Worm (Caenorhabditis elegans): ENCODE data around the gene mdmh-35.

Gene mdmh-35

ce11 chrII:7827883-7828282, 27.6 kb downstream of the mdmh-35 start:
- TF ChIP-seq pqm-1 (tag; optimal IDR thresholded peaks at IDR 0.05) (no peak), gmeb-2 (tag; optimal IDR thresholded peaks at IDR 0.05) (no peak), elt-4 (tag; optimal IDR thresholded peaks at IDR 0.05) (no peak), nfya-1 (tag; optimal IDR thresholded peaks at IDR 0.05) (no peak), elt-2 (tag; optimal IDR thresholded peaks at IDR 0.05) (peak; percentile 93)

- TF ChIP-seq pros-1 (tag; optimal IDR thresholded peaks at IDR 0.05) (no peak), ceh-48 (tag; optimal IDR thresholded peaks at IDR 0.05) (no peak), fax-1 (tag; optimal IDR thresholded peaks at IDR 0.05) (no peak), elt-4 (tag; optimal IDR thresholded peaks at IDR 0.05) (no peak)
Measured at ce11 chrII:7825107-7825506, 30.4 kb downstream of the mdmh-35 start, which contains the start of gene srw-62. srw-62 (plus strand) TSS chrII:7825407.

- no peak for TF ChIP-seq ztf-16 (tag; optimal IDR thresholded peaks at IDR 0.05)
- TF ChIP-seq ceh-48 (tag; optimal IDR thresholded peaks at IDR 0.05) = no peak
Measured at ce11 chrII:7822454-7822853, 33.1 kb downstream of the mdmh-35 start, which contains the start of gene irld-47. irld-47 (minus strand) TSS chrII:7822554.

DNA sequence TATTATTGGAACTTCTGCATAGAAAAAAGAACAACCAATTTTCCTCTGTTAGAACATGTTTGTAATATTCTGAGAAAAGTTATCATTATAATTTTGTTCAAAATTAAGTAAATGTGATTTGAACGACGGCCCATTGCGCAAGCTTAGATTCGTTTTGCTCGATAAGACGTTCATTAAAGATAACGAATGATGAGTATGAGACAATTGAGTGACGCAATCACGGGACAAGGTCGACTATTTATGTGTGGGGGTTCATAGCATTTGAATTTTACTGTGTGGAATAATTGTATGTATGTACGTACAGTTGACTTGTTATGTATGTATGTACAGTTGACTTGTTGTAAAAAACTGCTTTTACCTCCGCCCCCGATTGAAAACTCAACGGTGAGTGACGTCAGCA, 36.2 kb downstream of the mdmh-35 start:
- TF ChIP-seq dve-1 (tag; optimal IDR thresholded peaks at IDR 0.05) (no peak), nhr-232 (tag; optimal IDR thresholded peaks at IDR 0.05) (no peak), elt-2 (tag; optimal IDR thresholded peaks at IDR 0.05) (peak; percentile 91)

DNA sequence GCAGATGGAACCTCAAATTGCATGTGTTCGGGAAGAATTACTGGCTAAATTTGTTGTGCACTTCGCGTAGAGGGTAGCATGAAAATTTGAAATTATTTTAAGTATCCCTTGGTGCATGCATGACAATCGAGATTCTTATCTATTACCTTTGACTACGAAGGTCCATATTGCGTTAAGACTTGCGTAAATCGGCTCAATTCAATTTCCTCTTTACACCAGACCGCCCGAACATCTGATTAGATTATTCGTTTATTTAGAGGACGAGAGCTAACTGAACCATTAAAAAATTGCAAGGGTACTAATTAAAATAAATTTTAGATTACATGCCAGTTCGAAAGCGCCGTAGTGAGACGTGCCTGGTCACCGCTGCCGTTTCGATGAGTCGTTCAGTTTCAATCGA, 37.9 kb downstream of the mdmh-35 start:
- TF ChIP-seq unc-42 (tag; optimal IDR thresholded peaks at IDR 0.05) = peak; percentile 68
- TF ChIP-seq sox-2 (GFP tag; IDR thresholded peaks at IDR 0.05) = no peak
- peak; percentile 19 for TF ChIP-seq elt-2 (tag; optimal IDR thresholded peaks at IDR 0.05)

ce11 chrII:7816163-7816776, 39.2 kb downstream of the mdmh-35 start, which contains the start of gene cki-2:
cki-2 (plus strand) TSS chrII:7816499.
- TF ChIP-seq unc-42 (tag; optimal IDR thresholded peaks at IDR 0.05) (peak; percentile 38), fax-1 (tag; optimal IDR thresholded peaks at IDR 0.05) (no peak)

DNA sequence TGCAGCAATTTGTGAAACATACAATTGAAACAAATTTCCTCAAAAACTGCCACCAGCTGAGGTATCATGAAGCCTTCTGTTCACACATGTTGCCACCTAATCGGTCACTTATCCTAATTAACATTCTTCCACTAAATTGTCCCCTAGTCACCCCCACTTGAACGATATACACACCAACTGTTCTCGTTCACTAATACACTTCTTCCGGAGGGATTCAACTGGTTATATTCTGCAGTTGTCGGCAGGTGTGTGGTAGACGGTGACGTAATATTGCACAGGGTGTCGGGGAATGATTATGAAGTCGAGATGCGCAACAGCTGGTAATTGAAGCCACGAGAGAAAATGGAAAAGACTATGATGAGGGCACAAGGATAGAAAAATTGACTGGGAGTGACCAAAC, 40.1 kb downstream of the mdmh-35 start:
- TF ChIP-seq tbx-7 (tag; optimal IDR thresholded peaks at IDR 0.05) (no peak), pag-3 (tag; optimal IDR thresholded peaks at IDR 0.05; ENCODE audit: borderline replicate concordance) (no peak), unc-55 (GFP tag; optimal IDR thresholded peaks at IDR 0.05) (peak; percentile 15), zip-5 (tag; optimal IDR thresholded peaks at IDR 0.05) (no peak), che-1 (tag; optimal IDR thresholded peaks at IDR 0.05) (no peak), ets-4 (tag; optimal IDR thresholded peaks at IDR 0.05) (no peak), ceh-31 (tag; optimal IDR thresholded peaks at IDR 0.05) (peak; percentile 23), eyg-1 (tag; optimal IDR thresholded peaks at IDR 0.05) (no peak), lim-6 (tag; optimal IDR thresholded peaks at IDR 0.05) (no peak), gmeb-2 (tag; optimal IDR thresholded peaks at IDR 0.05) (no peak)

DNA sequence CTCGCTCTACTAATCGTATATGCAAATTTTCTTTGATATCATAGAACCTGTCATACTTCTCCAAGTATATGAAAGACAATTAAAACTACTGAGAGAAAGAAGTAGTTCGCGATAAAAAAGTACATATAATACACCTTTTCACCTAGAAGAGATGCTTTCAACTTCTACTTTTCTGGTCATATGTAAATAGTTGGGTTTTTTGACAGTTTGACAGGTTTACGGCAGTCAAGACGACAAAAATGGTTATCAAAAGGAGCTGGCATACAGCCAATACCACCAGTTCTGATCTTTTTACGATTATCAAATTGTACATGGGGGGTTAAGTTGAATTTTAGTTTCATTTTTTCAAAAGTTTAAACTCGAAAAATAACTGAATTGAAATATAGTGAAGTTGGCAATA, 40.6 kb downstream of the mdmh-35 start:
- no peak for TF ChIP-seq ceh-18 (tag; optimal IDR thresholded peaks at IDR 0.05)
- TF ChIP-seq C08G9.2 (tag; optimal IDR thresholded peaks at IDR 0.05) = no peak
- TF ChIP-seq hlh-8 (tag; optimal IDR thresholded peaks at IDR 0.05) = no peak
- TF ChIP-seq lim-6 (tag; optimal IDR thresholded peaks at IDR 0.05) = no peak
- TF ChIP-seq ref-2 (tag; optimal IDR thresholded peaks at IDR 0.05) = no peak
- TF ChIP-seq ceh-45 (GFP tag; IDR thresholded peaks at IDR 0.05) = no peak
- no peak for TF ChIP-seq hlh-30 (tag; optimal IDR thresholded peaks at IDR 0.05; ENCODE audit: insufficient read depth)
- no peak for TF ChIP-seq hlh-6 (tag; optimal IDR thresholded peaks at IDR 0.05)
- TF ChIP-seq pag-3 (tag; optimal IDR thresholded peaks at IDR 0.05; ENCODE audit: borderline replicate concordance) = no peak

Data from whole organism, late embryonic.